Fruit fly (Drosophila melanogaster) whole organism, embryonic: ENCODE measurements around the gene CG4267.

Experiments
- Ada2b ChIP-seq: fragments of 200-800 bp; sonication (Bioruptor generic); IDR thresholded peaks from 2 replicates; pipeline ENCODE4 v1.3.6; 2022; ENCODE audit warnings: missing biosample characterization, missing genetic modification characterization
- Awh ChIP-seq: fragments of 200-800 bp; sonication (Bioruptor generic); IDR thresholded peaks from 2 replicates; pipeline ENCODE4, ENCODE4 v1.3.6; 2022; ENCODE audit warnings: missing biosample characterization, missing genetic modification characterization
- B-H1 ChIP-seq: fragments of 200-800 bp; sonication (Bioruptor generic); IDR thresholded peaks from 3 replicates; pipeline ENCODE4 v1.3.6; 2022; ENCODE audit warnings: missing biosample characterization, missing genetic modification characterization
- BEAF-32 ChIP-seq: fragments of 200-800 bp; sonication (Bioruptor generic); optimal IDR thresholded peaks from 3 replicates; lab custom pipeline; 2017; ENCODE audit warnings: missing biosample characterization, missing genetic modification characterization, mild to moderate bottlenecking, moderate library complexity, missing genetic modification reagents
- Bteb2 ChIP-seq: fragments of 200-800 bp; sonication (Bioruptor generic); optimal IDR thresholded peaks from 2 replicates; lab custom pipeline; 2016; ENCODE audit warnings: missing biosample characterization, missing genetic modification characterization
- CG10147 ChIP-seq: fragments of 200-800 bp; sonication (Bioruptor generic); optimal IDR thresholded peaks from 2 replicates; lab custom pipeline; 2019; ENCODE audit warnings: missing biosample characterization, mild to moderate bottlenecking, missing genetic modification characterization, moderate library complexity
- CG10209 ChIP-seq: fragments of 200-800 bp; sonication (Bioruptor generic); optimal IDR thresholded peaks from 3 replicates; lab custom pipeline; 2017; ENCODE audit warnings: missing biosample characterization, mild to moderate bottlenecking, missing genetic modification characterization, missing genetic modification reagents
- CG11247 ChIP-seq: fragments of 200-800 bp; sonication (Bioruptor generic); IDR thresholded peaks from 2 replicates; pipeline ENCODE4 v1.3.6; 2022; ENCODE audit warnings: missing biosample characterization, missing genetic modification characterization
- CG11723 ChIP-seq: fragments of 200-800 bp; sonication (Bioruptor generic); optimal IDR thresholded peaks from 2 replicates; lab custom pipeline; 2017; ENCODE audit warnings: missing biosample characterization, mild to moderate bottlenecking, missing genetic modification characterization
- CG12769 ChIP-seq: fragments of 200-800 bp; sonication (Bioruptor generic); optimal IDR thresholded peaks from 2 replicates; lab custom pipeline; 2019; ENCODE audit warnings: missing biosample characterization, mild to moderate bottlenecking, missing genetic modification characterization, moderate library complexity
- CG14050 ChIP-seq: fragments of 200-800 bp; sonication (Bioruptor generic); IDR thresholded peaks from 3 replicates; pipeline ENCODE4 v1.3.6; 2022; ENCODE audit warnings: missing biosample characterization, missing genetic modification characterization
- CG17912 ChIP-seq: fragments of 200-800 bp; sonication (Bioruptor generic); optimal IDR thresholded peaks from 2 replicates; lab custom pipeline; 2018; ENCODE audit warnings: missing biosample characterization, mild to moderate bottlenecking, missing genetic modification characterization
- CG30431 ChIP-seq: fragments of 200-800 bp; sonication (Bioruptor generic); optimal IDR thresholded peaks from 2 replicates; lab custom pipeline; 2017; ENCODE audit warnings: missing biosample characterization, missing genetic modification characterization
- CG31441 ChIP-seq: fragments of 200-800 bp; sonication (Bioruptor generic); IDR thresholded peaks from 2 replicates; pipeline ENCODE4 v1.3.6; 2022; ENCODE audit warnings: missing biosample characterization, missing genetic modification characterization
- CG4617 ChIP-seq: fragments of 200-800 bp; sonication (Bioruptor generic); optimal IDR thresholded peaks from 3 replicates; lab custom pipeline; 2016; ENCODE audit warnings: missing biosample characterization, missing genetic modification characterization, borderline replicate concordance
- CG4707 ChIP-seq: fragments of 200-800 bp; sonication (Bioruptor generic); optimal IDR thresholded peaks from 2 replicates; lab custom pipeline; 2018; ENCODE audit warnings: missing biosample characterization, mild to moderate bottlenecking, missing genetic modification characterization, moderate library complexity
- CG7357 ChIP-seq: fragments of 200-800 bp; sonication (Bioruptor generic); IDR thresholded peaks from 3 replicates; pipeline ENCODE4 v1.3.6; 2022; ENCODE audit warnings: missing biosample characterization, missing genetic modification characterization
- CG8281 ChIP-seq: fragments of 200-800 bp; sonication (Bioruptor generic); optimal IDR thresholded peaks from 2 replicates; lab custom pipeline; 2018; ENCODE audit warnings: missing biosample characterization, mild to moderate bottlenecking, missing genetic modification characterization, moderate library complexity
- CG8388 ChIP-seq: fragments of 200-800 bp; sonication (Bioruptor generic); optimal IDR thresholded peaks from 2 replicates; lab custom pipeline; 2019; ENCODE audit warnings: missing biosample characterization, mild to moderate bottlenecking, missing genetic modification characterization, moderate library complexity
- CG9215 ChIP-seq: fragments of 200-800 bp; sonication (Bioruptor generic); IDR thresholded peaks from 2 replicates; pipeline ENCODE4 v1.3.6; 2022; ENCODE audit warnings: missing biosample characterization, missing genetic modification characterization
- Dip2 ChIP-seq: fragments of 200-800 bp; sonication (Bioruptor generic); IDR thresholded peaks from 2 replicates; pipeline ENCODE4 v1.3.6; 2022; ENCODE audit warnings: missing biosample characterization, missing genetic modification characterization
- E2f2 ChIP-seq: fragments of 200-800 bp; sonication (Bioruptor generic); IDR thresholded peaks from 2 replicates; pipeline ENCODE4 v1.3.6; 2022; ENCODE audit warnings: missing biosample characterization, missing genetic modification characterization
- Hr51 ChIP-seq, 2 experiments: fragments of 200-800 bp; sonication (Bioruptor generic); optimal IDR thresholded peaks; 2 replicates in 1 of 2; 3 replicates in 1 of 2; lab custom pipeline; 2016 to 2018; ENCODE audit warnings: missing biosample characterization in 2 of 2, missing genetic modification characterization in 2 of 2, mild to moderate bottlenecking in 1 of 2, moderate library complexity in 1 of 2
- Lpt ChIP-seq: fragments of >200 bp; optimal IDR thresholded peaks from 2 replicates; lab custom pipeline; 2018; ENCODE audit warnings: missing biosample characterization, missing genetic modification characterization
- MBD-R2 ChIP-seq: fragments of 200-800 bp; sonication (Bioruptor generic); IDR thresholded peaks from 2 replicates; pipeline ENCODE4 v1.3.6; 2022; ENCODE audit warnings: missing biosample characterization, missing genetic modification characterization
- Myb ChIP-seq: fragments of 200-800 bp; sonication (Bioruptor generic); optimal IDR thresholded peaks from 2 replicates; lab custom pipeline; 2016; ENCODE audit warnings: missing biosample characterization, missing genetic modification characterization
- NFAT ChIP-seq: fragments of 200-800 bp; sonication (Bioruptor generic); IDR thresholded peaks from 2 replicates; pipeline ENCODE4 v1.3.6; 2022; ENCODE audit warnings: missing biosample characterization, missing genetic modification characterization
- NfI ChIP-seq: fragments of 200-800 bp; sonication (Bioruptor generic); optimal IDR thresholded peaks from 3 replicates; lab custom pipeline; 2018; ENCODE audit warnings: missing biosample characterization, mild to moderate bottlenecking, missing genetic modification characterization, moderate library complexity
- Six4 ChIP-seq: fragments of 200-800 bp; sonication (Bioruptor generic); optimal IDR thresholded peaks from 2 replicates; lab custom pipeline; 2016; ENCODE audit warnings: missing biosample characterization, missing genetic modification characterization
- Sox100B ChIP-seq: fragments of 200-800 bp; sonication (Bioruptor generic); optimal IDR thresholded peaks from 3 replicates; lab custom pipeline; 2018; ENCODE audit warnings: missing biosample characterization, mild to moderate bottlenecking, missing genetic modification characterization
- Trl ChIP-seq, 3 experiments: fragments of >200 bp in 2 of 3; fragments of 200-800 bp in 1 of 3; sonication (Bioruptor generic) in 1 of 3; optimal IDR thresholded peaks; 2 replicates in 1 of 3; 3 replicates in 2 of 3; lab custom pipeline; 2016 to 2017; ENCODE audit warnings: missing biosample characterization in 1 of 3, missing genetic modification characterization in 1 of 3
- bowl ChIP-seq: fragments of 200-800 bp; sonication (Bioruptor generic); IDR thresholded peaks from 2 replicates; pipeline ENCODE4 v1.3.6; 2022; ENCODE audit warnings: missing biosample characterization, missing genetic modification characterization
- chinmo ChIP-seq: fragments of 200-800 bp; sonication (Bioruptor generic); IDR thresholded peaks from 4 replicates; pipeline ENCODE4 v1.3.6; 2022; ENCODE audit warnings: missing biosample characterization, missing genetic modification characterization; ENCODE audit not compliant: partially characterized antibody
- cwo ChIP-seq: fragments of 200-800 bp; sonication (Bioruptor generic); optimal IDR thresholded peaks from 3 replicates; lab custom pipeline; 2017; ENCODE audit warnings: missing biosample characterization, missing genetic modification characterization, mild to moderate bottlenecking, moderate library complexity, missing genetic modification reagents
- exex ChIP-seq: fragments of 200-800 bp; sonication (Bioruptor generic); optimal IDR thresholded peaks from 4 replicates; lab custom pipeline; 2018; ENCODE audit warnings: missing biosample characterization, mild to moderate bottlenecking, missing genetic modification characterization, moderate library complexity
- fru ChIP-seq: fragments of >200 bp; optimal IDR thresholded peaks from 2 replicates; lab custom pipeline; 2017
- gro ChIP-seq: fragments of 200-800 bp; sonication (Bioruptor generic); optimal IDR thresholded peaks from 2 replicates; lab custom pipeline; 2016; ENCODE audit warnings: missing biosample characterization, missing genetic modification characterization
- her ChIP-seq: fragments of 200-800 bp; sonication (Bioruptor generic); optimal IDR thresholded peaks from 2 replicates; lab custom pipeline; 2016; ENCODE audit warnings: missing biosample characterization, missing genetic modification characterization
- jumu ChIP-seq: fragments of 200-800 bp; sonication (Bioruptor generic); optimal IDR thresholded peaks from 3 replicates; lab custom pipeline; 2016; ENCODE audit warnings: missing biosample characterization, missing genetic modification characterization
- luna ChIP-seq: fragments of 200-800 bp; sonication (Bioruptor generic); optimal IDR thresholded peaks from 2 replicates; lab custom pipeline; 2016; ENCODE audit warnings: missing biosample characterization, missing genetic modification characterization
- row ChIP-seq: fragments of 200-800 bp; sonication (Bioruptor generic); IDR thresholded peaks from 3 replicates; pipeline ENCODE4 v1.3.6; 2022; ENCODE audit warnings: missing biosample characterization, missing genetic modification characterization
- ssp ChIP-seq: fragments of 200-800 bp; sonication (Bioruptor generic); IDR thresholded peaks from 2 replicates; pipeline ENCODE4 v1.3.6; 2022; ENCODE audit warnings: missing biosample characterization, missing genetic modification characterization
- stwl ChIP-seq: fragments of 200-800 bp; sonication (Bioruptor generic); optimal IDR thresholded peaks from 3 replicates; lab custom pipeline; 2018; ENCODE audit warnings: missing biosample characterization, mild to moderate bottlenecking, missing genetic modification characterization, moderate library complexity
- trh ChIP-seq: fragments of 200-800 bp; sonication (Bioruptor generic); optimal IDR thresholded peaks from 2 replicates; lab custom pipeline; 2016; ENCODE audit warnings: missing biosample characterization, missing genetic modification characterization
- usp ChIP-seq: fragments of >200 bp; optimal IDR thresholded peaks from 2 replicates; lab custom pipeline; 2017; ENCODE audit warnings: missing biosample characterization, missing genetic modification characterization
- z ChIP-seq: fragments of 200-800 bp; sonication (Bioruptor generic); IDR thresholded peaks from 3 replicates; pipeline ENCODE4 v1.3.6; 2022; ENCODE audit warnings: missing biosample characterization, missing genetic modification characterization
- zf30C ChIP-seq: fragments of 200-800 bp; sonication (Bioruptor generic); optimal IDR thresholded peaks from 3 replicates; lab custom pipeline; 2018; ENCODE audit warnings: missing biosample characterization, mild to moderate bottlenecking, missing genetic modification characterization
- zfh2 ChIP-seq: fragments of 200-800 bp; sonication (Bioruptor generic); optimal IDR thresholded peaks from 2 replicates; lab custom pipeline; 2016; ENCODE audit warnings: missing biosample characterization, missing genetic modification characterization

Gene CG4267

dm6 chr2L:2202018-2202852 is 39.9 kb upstream of the CG4267 start (continued):
- TF ChIP-seq CG30431 (GFP tag; lab: Kevin White, UChicago) = peak; percentile 97
- peak; percentile 99 for TF ChIP-seq Sox100B (GFP tag; lab: Kevin White, UChicago)
- TF ChIP-seq luna (GFP tag; lab: Kevin White, UChicago) = no peak
- peak; percentile 98 for TF ChIP-seq CG14050 (GFP tag; lab: Robert Waterston, UW)
- TF ChIP-seq Hr51 (GFP tag; optimal IDR thresholded peaks at IDR 0.05; lab: Kevin White, UChicago) = peak; percentile 95 to 99
- peak; percentile 98 for TF ChIP-seq CG10209 (GFP tag; lab: Kevin White, UChicago)
- TF ChIP-seq row = peak; percentile 98
- TF ChIP-seq z (GFP tag; lab: Robert Waterston, UW) = peak; percentile 87
- peak; percentile 95 for TF ChIP-seq bowl (GFP tag; lab: Robert Waterston, UW)
- TF ChIP-seq Myb = peak; percentile 81
- peak; percentile 84 for TF ChIP-seq CG9215 (GFP tag; lab: Robert Waterston, UW)
- peak; percentile 57 for TF ChIP-seq CG17912 (GFP tag; lab: Kevin White, UChicago)
- peak; percentile 98 for TF ChIP-seq B-H1
- TF ChIP-seq ssp (GFP tag; lab: Robert Waterston, UW) = peak; percentile 94
- TF ChIP-seq Lpt = no peak
- peak; percentile 94 for TF ChIP-seq CG7357
- TF ChIP-seq zf30C (GFP tag; lab: Kevin White, UChicago) = peak; percentile 3
- peak; percentile 81 for TF ChIP-seq MBD-R2
- TF ChIP-seq exex (tag; lab: Kevin White, UChicago) = peak; percentile 59
- peak; percentile 94 for TF ChIP-seq CG12769
- TF ChIP-seq CG10147 = peak; percentile 93
- peak; percentile 100 for TF ChIP-seq Awh (GFP tag; lab: Robert Waterston, UW)
- TF ChIP-seq Dip2 (GFP tag; lab: Robert Waterston, UW) = peak; percentile 64
- peak; percentile 89 for TF ChIP-seq E2f2 (GFP tag; lab: Robert Waterston, UW)
- TF ChIP-seq chinmo = peak; percentile 73; the same call in 1 of the 4 replicates
- peak; percentile 80 for TF ChIP-seq NFAT (GFP tag; lab: Robert Waterston, UW)
- peak; percentile 100 for TF ChIP-seq CG8388 (GFP tag; lab: Kevin White, UChicago)
- peak; percentile 96 for TF ChIP-seq CG11247 (GFP tag; lab: Robert Waterston, UW)
- TF ChIP-seq Bteb2 = peak; percentile 93
- peak; percentile 99 for TF ChIP-seq Ada2b
- peak; percentile 90 for TF ChIP-seq cwo
- TF ChIP-seq CG4707 (GFP tag; lab: Kevin White, UChicago) = peak; percentile 98
- peak; percentile 97 for TF ChIP-seq trh
- TF ChIP-seq Six4 = peak; percentile 99
- peak; percentile 97 for TF ChIP-seq CG11723
- peak; percentile 14 for TF ChIP-seq gro (GFP tag; lab: Kevin White, UChicago)
- TF ChIP-seq CG8281 (tag; lab: Kevin White, UChicago) = peak; percentile 93
- peak; percentile 95 for TF ChIP-seq NfI
- no peak for TF ChIP-seq fru
- TF ChIP-seq her (GFP tag; lab: Kevin White, UChicago) = peak; percentile 92
- peak; percentile 98 for TF ChIP-seq jumu (GFP tag; lab: Kevin White, UChicago)
- TF ChIP-seq CG4617 = peak; percentile 98
- TF ChIP-seq zfh2 = no peak
- peak; percentile 12 for TF ChIP-seq BEAF-32
- peak; percentile 27 to 79 for TF ChIP-seq Trl (optimal IDR thresholded peaks at IDR 0.05; lab: Kevin White, UChicago)
- TF ChIP-seq Trl (GFP tag; optimal IDR thresholded peaks at IDR 0.05; lab: Kevin White, UChicago) = peak; percentile 98
- TF ChIP-seq stwl (tag; lab: Kevin White, UChicago) = peak; percentile 96
- peak; percentile 99 for TF ChIP-seq CG31441 (GFP tag; lab: Robert Waterston, UW)
- no peak for TF ChIP-seq usp (GFP tag; lab: Kevin White, UChicago)
